Fruit fly (Drosophila melanogaster) whole organism, embryonic: ENCODE measurements around the gene CG9961.
A peak's percentile ranks its signal among the peaks of the same experiment; 100 is the strongest.

Experiments
- Asciz ChIP-seq: fragments of 200-800 bp; sonication (Bioruptor generic); optimal IDR thresholded peaks from 2 replicates; lab custom pipeline; 2017; ENCODE audit warnings: missing biosample characterization, mild to moderate bottlenecking, missing genetic modification characterization, missing genetic modification reagents
- Blimp-1 ChIP-seq: fragments of 200-800 bp; sonication (Bioruptor generic); optimal IDR thresholded peaks from 3 replicates; lab custom pipeline; 2018; ENCODE audit warnings: missing biosample characterization, missing genetic modification characterization, mild to moderate bottlenecking, moderate library complexity, missing genetic modification reagents
- CG11695 ChIP-seq: fragments of 200-800 bp; sonication (Bioruptor generic); IDR thresholded peaks from 3 replicates; pipeline ENCODE4 v1.3.6; 2022; ENCODE audit warnings: missing biosample characterization, missing genetic modification characterization
- CG1233 ChIP-seq: fragments of 200-800 bp; sonication (Bioruptor generic); optimal IDR thresholded peaks from 4 replicates; lab custom pipeline; 2018; ENCODE audit warnings: missing biosample characterization, mild to moderate bottlenecking, missing genetic modification characterization
- CG12391 ChIP-seq: fragments of 200-800 bp; sonication (Bioruptor generic); optimal IDR thresholded peaks from 3 replicates; lab custom pipeline; 2018; ENCODE audit warnings: missing biosample characterization, mild to moderate bottlenecking, missing genetic modification characterization, moderate library complexity
- CG14014 ChIP-seq: fragments of 200-800 bp; sonication (Bioruptor generic); IDR thresholded peaks from 2 replicates; pipeline ENCODE4 v1.3.6; 2022; ENCODE audit warnings: missing biosample characterization, missing genetic modification characterization
- CG14441 ChIP-seq: fragments of 200-800 bp; sonication (Bioruptor generic); IDR thresholded peaks from 2 replicates; pipeline ENCODE4 v1.3.6; 2022; ENCODE audit warnings: missing biosample characterization, missing genetic modification characterization
- CG14965 ChIP-seq: fragments of 200-800 bp; sonication (Bioruptor generic); optimal IDR thresholded peaks from 2 replicates; lab custom pipeline; 2016; ENCODE audit warnings: missing biosample characterization, missing genetic modification characterization, borderline replicate concordance
- CG15479 ChIP-seq: fragments of 200-800 bp; sonication (Bioruptor generic); optimal IDR thresholded peaks from 3 replicates; lab custom pipeline; 2019; ENCODE audit warnings: missing biosample characterization, mild to moderate bottlenecking, missing genetic modification characterization, moderate library complexity
- CG16815 ChIP-seq: fragments of 200-800 bp; sonication (Bioruptor generic); optimal IDR thresholded peaks from 3 replicates; lab custom pipeline; 2017; ENCODE audit warnings: missing biosample characterization, mild to moderate bottlenecking, missing genetic modification characterization
- CG17359 ChIP-seq: fragments of 200-800 bp; sonication (Bioruptor generic); optimal IDR thresholded peaks from 3 replicates; lab custom pipeline; 2018; ENCODE audit warnings: missing biosample characterization, mild to moderate bottlenecking, missing genetic modification characterization, moderate library complexity
- CG17385 ChIP-seq: fragments of 200-800 bp; sonication (Bioruptor generic); optimal IDR thresholded peaks from 3 replicates; lab custom pipeline; 2018; ENCODE audit warnings: missing biosample characterization, mild to moderate bottlenecking, missing genetic modification characterization
- CG17912 ChIP-seq: fragments of 200-800 bp; sonication (Bioruptor generic); optimal IDR thresholded peaks from 2 replicates; lab custom pipeline; 2018; ENCODE audit warnings: missing biosample characterization, mild to moderate bottlenecking, missing genetic modification characterization
- CG18011 ChIP-seq: fragments of 200-800 bp; sonication (Bioruptor generic); optimal IDR thresholded peaks from 2 replicates; lab custom pipeline; 2017; ENCODE audit warnings: missing biosample characterization, missing genetic modification characterization, mild to moderate bottlenecking, moderate library complexity, missing genotype
- CG31224 ChIP-seq: fragments of 200-800 bp; sonication (Bioruptor generic); IDR thresholded peaks from 2 replicates; pipeline ENCODE4 v1.3.6; 2022; ENCODE audit warnings: missing biosample characterization, missing genetic modification characterization
- CG34422 ChIP-seq: fragments of 200-800 bp; sonication (Bioruptor generic); IDR thresholded peaks from 3 replicates; pipeline ENCODE4 v1.3.6; 2022; ENCODE audit warnings: missing biosample characterization, missing genetic modification characterization
- CG3838 ChIP-seq: fragments of 200-800 bp; sonication (Bioruptor generic); optimal IDR thresholded peaks from 3 replicates; lab custom pipeline; 2016; ENCODE audit warnings: missing biosample characterization, missing genetic modification characterization
- CG43689 ChIP-seq: fragments of 200-800 bp; sonication (Bioruptor generic); IDR thresholded peaks from 2 replicates; pipeline ENCODE4 v1.3.6; 2022; ENCODE audit warnings: missing biosample characterization, missing genetic modification characterization
- CG6254 ChIP-seq: fragments of 200-800 bp; sonication (Bioruptor generic); optimal IDR thresholded peaks from 3 replicates; lab custom pipeline; 2017; ENCODE audit warnings: mild to moderate bottlenecking, missing biosample characterization, missing genetic modification reagents, missing genetic modification characterization
- CG6813 ChIP-seq: fragments of 200-800 bp; sonication (Bioruptor generic); optimal IDR thresholded peaks from 2 replicates; lab custom pipeline; 2017; ENCODE audit warnings: missing biosample characterization, missing genetic modification characterization, mild to moderate bottlenecking, moderate library complexity, missing genetic modification reagents
- CG8924 ChIP-seq: fragments of 200-800 bp; optimal IDR thresholded peaks from 3 replicates; lab custom pipeline; 2019; ENCODE audit warnings: missing biosample characterization, mild to moderate bottlenecking, missing genetic modification characterization, moderate library complexity
- CG9215 ChIP-seq: fragments of 200-800 bp; sonication (Bioruptor generic); IDR thresholded peaks from 2 replicates; pipeline ENCODE4 v1.3.6; 2022; ENCODE audit warnings: missing biosample characterization, missing genetic modification characterization
- Deaf1 ChIP-seq: fragments of 200-800 bp; optimal IDR thresholded peaks from 3 replicates; lab custom pipeline; 2019; ENCODE audit warnings: missing biosample characterization, mild to moderate bottlenecking, missing genetic modification characterization, moderate library complexity
- Dip3 ChIP-seq: fragments of 200-800 bp; sonication (Bioruptor generic); optimal IDR thresholded peaks from 3 replicates; lab custom pipeline; 2016; ENCODE audit warnings: missing biosample characterization, missing genetic modification characterization
- E2f2 ChIP-seq: fragments of 200-800 bp; sonication (Bioruptor generic); IDR thresholded peaks from 2 replicates; pipeline ENCODE4 v1.3.6; 2022; ENCODE audit warnings: missing biosample characterization, missing genetic modification characterization
- GATAe ChIP-seq: fragments of 200-800 bp; sonication (Bioruptor generic); conservative IDR thresholded peaks from 2 replicates; pipeline ENCODE4 v1.3.6; 2022; ENCODE audit warnings: missing biosample characterization, missing genetic modification characterization
- H2.0 ChIP-seq: fragments of 200-800 bp; sonication (Bioruptor generic); IDR thresholded peaks from 2 replicates; pipeline ENCODE4 v1.3.6; 2022; ENCODE audit warnings: missing biosample characterization, missing genetic modification characterization
- Hr78 ChIP-seq, 2 experiments: fragments of 200-800 bp in 1 of 2; fragments of >200 bp in 1 of 2; sonication (Bioruptor generic) in 1 of 2; optimal IDR thresholded peaks; 2 replicates each; lab custom pipeline; 2017 to 2019; ENCODE audit warnings: missing biosample characterization in 2 of 2, missing genetic modification characterization in 2 of 2, mild to moderate bottlenecking in 1 of 2, moderate library complexity in 1 of 2
- Hsf ChIP-seq: fragments of 200-800 bp; sonication (Bioruptor generic); optimal IDR thresholded peaks from 3 replicates; lab custom pipeline; 2016; ENCODE audit warnings: missing biosample characterization, missing genetic modification characterization
- Lhr ChIP-seq: fragments of 200-800 bp; sonication (Bioruptor generic); optimal IDR thresholded peaks from 3 replicates; lab custom pipeline; 2017; ENCODE audit warnings: mild to moderate bottlenecking, missing biosample characterization, missing genetic modification reagents, missing genetic modification characterization
- Mad ChIP-seq: fragments of 200-800 bp; sonication (Bioruptor generic); optimal IDR thresholded peaks from 2 replicates; lab custom pipeline; 2016; ENCODE audit warnings: missing biosample characterization, missing genetic modification characterization
- Nf-YB ChIP-seq: fragments of 200-800 bp; sonication (Bioruptor generic); optimal IDR thresholded peaks from 3 replicates; lab custom pipeline; 2019; ENCODE audit warnings: missing biosample characterization, mild to moderate bottlenecking, missing genetic modification characterization, moderate library complexity
- Sry-β ChIP-seq: fragments of 200-800 bp; sonication (Bioruptor generic); optimal IDR thresholded peaks from 2 replicates; lab custom pipeline; 2018; ENCODE audit warnings: missing biosample characterization, mild to moderate bottlenecking, missing genetic modification characterization, moderate library complexity
- Taf1 ChIP-seq: fragments of 200-800 bp; sonication (Bioruptor generic); IDR thresholded peaks from 2 replicates; pipeline ENCODE4 v1.3.6; 2022; ENCODE audit warnings: missing biosample characterization, missing genetic modification characterization
- bcd ChIP-seq: fragments of 200-800 bp; sonication (Bioruptor generic); optimal IDR thresholded peaks from 2 replicates; lab custom pipeline; 2017; ENCODE audit warnings: missing biosample characterization, mild to moderate bottlenecking, missing genetic modification characterization
- chinmo ChIP-seq: fragments of 200-800 bp; sonication (Bioruptor generic); IDR thresholded peaks from 4 replicates; pipeline ENCODE4 v1.3.6; 2022; ENCODE audit warnings: missing biosample characterization, missing genetic modification characterization; ENCODE audit not compliant: partially characterized antibody
- crc ChIP-seq: fragments of 200-800 bp; sonication (Bioruptor generic); optimal IDR thresholded peaks from 2 replicates; lab custom pipeline; 2016; ENCODE audit warnings: missing biosample characterization, missing genetic modification characterization
- dmrt99B ChIP-seq: fragments of 200-800 bp; sonication (Bioruptor generic); optimal IDR thresholded peaks from 2 replicates; lab custom pipeline; 2018; ENCODE audit warnings: missing biosample characterization, mild to moderate bottlenecking, missing genetic modification characterization, moderate library complexity
- dysf ChIP-seq: fragments of 200-800 bp; sonication (Bioruptor generic); IDR thresholded peaks from 3 replicates; pipeline ENCODE4 v1.3.6; 2022; ENCODE audit warnings: missing biosample characterization, missing genetic modification characterization
- gem ChIP-seq: fragments of 200-800 bp; sonication (Bioruptor generic); optimal IDR thresholded peaks from 2 replicates; lab custom pipeline; 2019; ENCODE audit warnings: missing biosample characterization, mild to moderate bottlenecking, missing genetic modification characterization, moderate library complexity
- hbn ChIP-seq: fragments of 200-800 bp; sonication (Bioruptor generic); IDR thresholded peaks from 2 replicates; pipeline ENCODE4 v1.3.6; 2022; ENCODE audit warnings: missing biosample characterization, missing genetic modification characterization; ENCODE audit not compliant: partially characterized antibody
- lab ChIP-seq: fragments of 200-800 bp; sonication (Bioruptor generic); optimal IDR thresholded peaks from 3 replicates; lab custom pipeline; 2017; ENCODE audit warnings: missing biosample characterization, missing genetic modification characterization, mild to moderate bottlenecking, moderate library complexity, missing genetic modification reagents
- lmd ChIP-seq: fragments of 200-800 bp; sonication (Bioruptor generic); IDR thresholded peaks from 2 replicates; pipeline ENCODE4 v1.3.6; 2022; ENCODE audit warnings: missing biosample characterization, missing genetic modification characterization
- mam ChIP-seq: fragments of 200-800 bp; sonication (Bioruptor generic); optimal IDR thresholded peaks from 3 replicates; lab custom pipeline; 2016; ENCODE audit warnings: missing biosample characterization, missing genetic modification characterization
- mirr ChIP-seq: fragments of 200-800 bp; sonication (Bioruptor generic); optimal IDR thresholded peaks from 3 replicates; lab custom pipeline; 2018; ENCODE audit warnings: missing biosample characterization, mild to moderate bottlenecking, missing genetic modification characterization
- nmo ChIP-seq: fragments of 200-800 bp; sonication (Bioruptor generic); optimal IDR thresholded peaks from 2 replicates; lab custom pipeline; 2018; ENCODE audit warnings: missing biosample characterization, mild to moderate bottlenecking, missing genetic modification characterization, moderate library complexity
- pho ChIP-seq: fragments of 200-800 bp; sonication (Bioruptor generic); optimal IDR thresholded peaks from 2 replicates; lab custom pipeline; 2016; ENCODE audit warnings: missing biosample characterization, missing genetic modification characterization
- ranshi ChIP-seq: fragments of 200-800 bp; sonication (Bioruptor generic); IDR thresholded peaks from 2 replicates; pipeline ENCODE4 v1.3.6; 2022; ENCODE audit warnings: missing biosample characterization, missing genetic modification characterization
- sens ChIP-seq: fragments of 200-800 bp; sonication (Bioruptor generic); peaks from one replicate; lab custom pipeline; 2016; ENCODE audit warnings: missing biosample characterization, missing genetic modification characterization
- tx ChIP-seq: fragments of 200-800 bp; sonication (Bioruptor generic); optimal IDR thresholded peaks from 2 replicates; lab custom pipeline; 2016; ENCODE audit warnings: missing biosample characterization, missing genetic modification characterization

CG9961 gene

dm6 chr2L:2734215-2734614 lies 10.5 kb downstream of the CG9961 start:
- TF ChIP-seq Sry-β (GFP tag; lab: Kevin White, UChicago) (no peak), CG1233 (GFP tag; lab: Kevin White, UChicago) (peak; percentile 21), CG14014 (GFP tag; lab: Robert Waterston, UW) (peak; percentile 35; the same call in 1 of the 2 replicates), CG15479 (GFP tag; lab: Kevin White, UChicago) (no peak), CG18011 (peak; percentile 11), GATAe (no peak), CG14965 (no peak), CG17385 (GFP tag; lab: Kevin White, UChicago) (peak; percentile 45), CG3838 (GFP tag; lab: Kevin White, UChicago) (no peak), CG34422 (GFP tag; lab: Robert Waterston, UW) (no peak), lab (peak; percentile 74), CG16815 (peak; percentile 46), CG11695 (peak; percentile 53; the same call in 1 of the 3 replicates), Dip3 (GFP tag; lab: Kevin White, UChicago) (peak; percentile 58), CG9215 (GFP tag; lab: Robert Waterston, UW) (peak; percentile 47), Nf-YB (GFP tag; lab: Kevin White, UChicago) (no peak), CG43689 (GFP tag; lab: Robert Waterston, UW) (no peak), CG12391 (peak; percentile 23), hbn (no peak), bcd (GFP tag; lab: Kevin White, UChicago) (peak; percentile 68), dmrt99B (tag; lab: Kevin White, UChicago) (no peak), Blimp-1 (GFP tag; lab: Kevin White, UChicago) (peak; percentile 55), Hr78 (GFP tag; optimal IDR thresholded peaks at IDR 0.05; lab: Kevin White, UChicago) (no peak), Hsf (GFP tag; lab: Kevin White, UChicago) (peak; percentile 24), CG17912 (GFP tag; lab: Kevin White, UChicago) (no peak), Lhr (GFP tag; lab: Kevin White, UChicago) (no peak), ranshi (GFP tag; lab: Robert Waterston, UW) (peak; percentile 62; the same call in 1 of the 2 replicates), chinmo (GFP tag; lab: Robert Waterston, UW) (no peak), Asciz (peak; percentile 2), dysf (peak; percentile 69; the same call in 2 of the 3 replicates), E2f2 (GFP tag; lab: Robert Waterston, UW) (peak; percentile 28; the same call in 1 of the 2 replicates), tx (GFP tag; lab: Kevin White, UChicago) (peak; percentile 2), gem (tag; lab: Kevin White, UChicago) (peak; percentile 68), mam (peak; percentile 60), CG17359 (tag; lab: Kevin White, UChicago) (peak; percentile 17), pho (GFP tag; lab: Kevin White, UChicago) (peak; percentile 76), lmd (GFP tag; lab: Robert Waterston, UW) (peak; percentile 55), sens (GFP tag; lab: Kevin White, UChicago) (peak; percentile 88), Mad (GFP tag; lab: Kevin White, UChicago) (no peak), H2.0 (GFP tag; lab: Robert Waterston, UW) (no peak), crc (GFP tag; lab: Kevin White, UChicago) (peak; percentile 26), nmo (GFP tag; lab: Kevin White, UChicago) (peak; percentile 33), CG31224 (GFP tag; lab: Robert Waterston, UW) (peak; percentile 21; the same call in 1 of the 2 replicates), mirr (GFP tag; lab: Kevin White, UChicago) (no peak), CG6254 (GFP tag; lab: Kevin White, UChicago) (no peak), Taf1 (GFP tag; lab: Robert Waterston, UW) (no peak), CG14441 (GFP tag; lab: Robert Waterston, UW) (0 out of 2 replicates have a peak, but pooled peaks have one; percentile 18), CG6813 (GFP tag; lab: Kevin White, UChicago) (peak; percentile 2), CG8924 (tag; lab: Kevin White, UChicago) (peak; percentile 23), Deaf1 (tag; lab: Kevin White, UChicago) (peak; percentile 5)
